Fruit fly (Drosophila melanogaster) whole organism, embryonic: ENCODE results near the gene Ocrl.

Experiments
- BtbVII ChIP-seq: fragments of 200-800 bp; sonication (Bioruptor generic); optimal IDR thresholded peaks from 3 replicates; lab custom pipeline; 2017; ENCODE audit warnings: missing biosample characterization, mild to moderate bottlenecking, missing genetic modification characterization
- CG12299 ChIP-seq: fragments of 200-800 bp; sonication (Bioruptor generic); optimal IDR thresholded peaks from 2 replicates; lab custom pipeline; 2018; ENCODE audit warnings: missing biosample characterization, mild to moderate bottlenecking, missing genetic modification characterization
- CG12744 ChIP-seq: fragments of 200-800 bp; sonication (Bioruptor generic); optimal IDR thresholded peaks from 2 replicates; lab custom pipeline; 2016; ENCODE audit warnings: missing biosample characterization, missing genetic modification characterization
- CG13123 ChIP-seq: fragments of 200-800 bp; sonication (Bioruptor generic); optimal IDR thresholded peaks from 2 replicates; lab custom pipeline; 2016; ENCODE audit warnings: missing biosample characterization, missing genetic modification characterization
- CG17361 ChIP-seq: fragments of 200-800 bp; sonication (Bioruptor generic); IDR thresholded peaks from 3 replicates; pipeline ENCODE4 v1.3.6; 2022; ENCODE audit warnings: missing biosample characterization, missing genetic modification characterization
- CG17385 ChIP-seq: fragments of 200-800 bp; sonication (Bioruptor generic); optimal IDR thresholded peaks from 3 replicates; lab custom pipeline; 2018; ENCODE audit warnings: missing biosample characterization, mild to moderate bottlenecking, missing genetic modification characterization
- CG17568 ChIP-seq: fragments of 200-800 bp; sonication (Bioruptor generic); optimal IDR thresholded peaks from 2 replicates; lab custom pipeline; 2018; ENCODE audit warnings: missing biosample characterization, mild to moderate bottlenecking, missing genetic modification characterization, moderate library complexity
- CG18476 ChIP-seq: fragments of 200-800 bp; sonication (Bioruptor generic); optimal IDR thresholded peaks from 2 replicates; lab custom pipeline; 2016; ENCODE audit warnings: missing biosample characterization, mild to moderate bottlenecking, missing genetic modification characterization
- CG31388 ChIP-seq: fragments of 200-800 bp; sonication (Bioruptor generic); optimal IDR thresholded peaks from 2 replicates; lab custom pipeline; 2016; ENCODE audit warnings: missing biosample characterization, missing genetic modification characterization
- CG3163 ChIP-seq: fragments of 200-800 bp; sonication (Bioruptor generic); optimal IDR thresholded peaks from 3 replicates; lab custom pipeline; 2016; ENCODE audit warnings: missing biosample characterization, missing genetic modification characterization
- CG6254 ChIP-seq: fragments of 200-800 bp; sonication (Bioruptor generic); optimal IDR thresholded peaks from 3 replicates; lab custom pipeline; 2017; ENCODE audit warnings: mild to moderate bottlenecking, missing biosample characterization, missing genetic modification reagents, missing genetic modification characterization
- CG9932 ChIP-seq: fragments of 200-800 bp; sonication (Bioruptor generic); IDR thresholded peaks from 2 replicates; pipeline ENCODE4 v1.3.6; 2022; ENCODE audit warnings: missing biosample characterization, missing genetic modification characterization
- CTCF ChIP-seq: fragments of 200-800 bp; sonication (Bioruptor generic); optimal IDR thresholded peaks from 2 replicates; lab custom pipeline; 2017; ENCODE audit warnings: missing biosample characterization, mild to moderate bottlenecking, missing genetic modification characterization, moderate library complexity
- D19A ChIP-seq: fragments of 200-800 bp; optimal IDR thresholded peaks from 3 replicates; lab custom pipeline; 2019; ENCODE audit warnings: missing biosample characterization, mild to moderate bottlenecking, missing genetic modification characterization, moderate library complexity
- Deaf1 ChIP-seq: fragments of 200-800 bp; optimal IDR thresholded peaks from 3 replicates; lab custom pipeline; 2019; ENCODE audit warnings: missing biosample characterization, mild to moderate bottlenecking, missing genetic modification characterization, moderate library complexity
- Dll ChIP-seq: fragments of 200-800 bp; sonication (Bioruptor generic); IDR thresholded peaks from 4 replicates; pipeline ENCODE4 v1.3.6; 2022; ENCODE audit warnings: missing biosample characterization, missing genetic modification characterization; ENCODE audit not compliant: partially characterized antibody
- Eip74EF ChIP-seq, 2 experiments: fragments of 200-800 bp in 1 of 2; fragments of >200 bp in 1 of 2; sonication (Bioruptor generic) in 1 of 2; optimal IDR thresholded peaks; 2 replicates each; lab custom pipeline; 2017 to 2019; ENCODE audit warnings: missing biosample characterization in 2 of 2, missing genetic modification characterization in 2 of 2, mild to moderate bottlenecking in 1 of 2, moderate library complexity in 1 of 2
- HLHmδ ChIP-seq: fragments of 200-800 bp; sonication (Bioruptor generic); optimal IDR thresholded peaks from 2 replicates; lab custom pipeline; 2018; ENCODE audit warnings: missing biosample characterization, mild to moderate bottlenecking, missing genetic modification characterization, moderate library complexity
- Hr78 ChIP-seq, 2 experiments: fragments of 200-800 bp in 1 of 2; fragments of >200 bp in 1 of 2; sonication (Bioruptor generic) in 1 of 2; optimal IDR thresholded peaks; 2 replicates each; lab custom pipeline; 2017 to 2019; ENCODE audit warnings: missing biosample characterization in 2 of 2, missing genetic modification characterization in 2 of 2, mild to moderate bottlenecking in 1 of 2, moderate library complexity in 1 of 2
- Neu2 ChIP-seq: fragments of 200-800 bp; sonication (Bioruptor generic); optimal IDR thresholded peaks from 3 replicates; lab custom pipeline; 2016; ENCODE audit warnings: missing biosample characterization, missing genetic modification characterization, borderline replicate concordance
- Nf-YA ChIP-seq: fragments of 200-800 bp; sonication (Bioruptor generic); IDR thresholded peaks from 2 replicates; pipeline ENCODE4 v1.3.6; 2022; ENCODE audit warnings: missing biosample characterization, missing genetic modification characterization
- Oaz ChIP-seq: fragments of 200-800 bp; sonication (Bioruptor generic); IDR thresholded peaks from 2 replicates; pipeline ENCODE4 v1.3.6; 2022; ENCODE audit warnings: missing biosample characterization, missing genetic modification characterization
- Opbp ChIP-seq: fragments of 200-800 bp; sonication (Bioruptor generic); IDR thresholded peaks from 3 replicates; pipeline ENCODE4 v1.3.6; 2022; ENCODE audit warnings: missing biosample characterization, missing genetic modification characterization; ENCODE audit not compliant: partially characterized antibody
- Trl ChIP-seq, 3 experiments: fragments of >200 bp in 2 of 3; fragments of 200-800 bp in 1 of 3; sonication (Bioruptor generic) in 1 of 3; optimal IDR thresholded peaks; 2 replicates in 1 of 3; 3 replicates in 2 of 3; lab custom pipeline; 2016 to 2017; ENCODE audit warnings: missing biosample characterization in 1 of 3, missing genetic modification characterization in 1 of 3
- ac ChIP-seq: fragments of 200-800 bp; sonication (Bioruptor generic); optimal IDR thresholded peaks from 3 replicates; lab custom pipeline; 2017; ENCODE audit warnings: missing biosample characterization, mild to moderate bottlenecking, missing genetic modification characterization
- bbx ChIP-seq: fragments of 200-800 bp; sonication (Bioruptor generic); IDR thresholded peaks from 2 replicates; pipeline ENCODE4 v1.3.6; 2022; ENCODE audit warnings: missing biosample characterization, missing genetic modification characterization; ENCODE audit not compliant: partially characterized antibody
- bsh ChIP-seq, 2 experiments: fragments of 200-800 bp; sonication (Bioruptor generic); optimal IDR thresholded peaks; 2 replicates each; lab custom pipeline; 2017 to 2018; ENCODE audit warnings: mild to moderate bottlenecking in 2 of 2, missing biosample characterization in 2 of 2, missing genetic modification characterization in 2 of 2, moderate library complexity in 1 of 2
- cg ChIP-seq: fragments of 200-800 bp; sonication (Bioruptor generic); optimal IDR thresholded peaks from 3 replicates; lab custom pipeline; 2019; ENCODE audit warnings: missing biosample characterization, mild to moderate bottlenecking, missing genetic modification characterization, moderate library complexity
- ci ChIP-seq: fragments of 200-800 bp; sonication (Bioruptor generic); IDR thresholded peaks from 3 replicates; pipeline ENCODE4 v1.3.6; 2022; ENCODE audit warnings: missing biosample characterization, missing genetic modification characterization
- crol ChIP-seq: fragments of 200-800 bp; sonication (Bioruptor generic); IDR thresholded peaks from 2 replicates; pipeline ENCODE4 v1.3.6; 2022; ENCODE audit warnings: missing biosample characterization, missing genetic modification characterization
- dpn ChIP-seq, 2 experiments: fragments of 200-800 bp; sonication (Bioruptor generic); optimal IDR thresholded peaks; 3 replicates each; lab custom pipeline; 2016; ENCODE audit warnings: missing biosample characterization in 2 of 2, missing genetic modification characterization in 2 of 2
- ems ChIP-seq: fragments of 200-800 bp; sonication (Bioruptor generic); optimal IDR thresholded peaks from 3 replicates; lab custom pipeline; 2016; ENCODE audit warnings: missing biosample characterization, missing genetic modification characterization
- eve ChIP-seq, 2 experiments: fragments of >200 bp; optimal IDR thresholded peaks; 2 replicates each; lab custom pipeline; 2017; ENCODE audit warnings: missing biosample characterization in 2 of 2, missing genetic modification characterization in 2 of 2
- gcm ChIP-seq: fragments of 200-800 bp; sonication (Bioruptor generic); optimal IDR thresholded peaks from 2 replicates; lab custom pipeline; 2019; ENCODE audit warnings: missing biosample characterization, mild to moderate bottlenecking, missing genetic modification characterization, moderate library complexity
- grau ChIP-seq: fragments of 200-800 bp; optimal IDR thresholded peaks from 3 replicates; lab custom pipeline; 2019; ENCODE audit warnings: missing biosample characterization, mild to moderate bottlenecking, missing genetic modification characterization, moderate library complexity
- gro ChIP-seq: fragments of 200-800 bp; sonication (Bioruptor generic); optimal IDR thresholded peaks from 2 replicates; lab custom pipeline; 2016; ENCODE audit warnings: missing biosample characterization, missing genetic modification characterization
- gsb ChIP-seq: fragments of 200-800 bp; sonication (Bioruptor generic); IDR thresholded peaks from 2 replicates; pipeline ENCODE4 v1.3.6; 2022; ENCODE audit warnings: missing biosample characterization, missing genetic modification characterization
- kah ChIP-seq: fragments of 200-800 bp; sonication (Bioruptor generic); optimal IDR thresholded peaks from 2 replicates; lab custom pipeline; 2018; ENCODE audit warnings: missing biosample characterization, mild to moderate bottlenecking, missing genetic modification characterization
- nom ChIP-seq: fragments of 200-800 bp; sonication (Bioruptor generic); optimal IDR thresholded peaks from 2 replicates; lab custom pipeline; 2017; ENCODE audit warnings: missing biosample characterization, missing genetic modification characterization, mild to moderate bottlenecking, moderate library complexity, missing genetic modification reagents
- onecut ChIP-seq: fragments of 200-800 bp; sonication (Bioruptor generic); IDR thresholded peaks from 2 replicates; pipeline ENCODE4 v1.3.6; 2022; ENCODE audit warnings: missing biosample characterization, missing genetic modification characterization
- pfk ChIP-seq: fragments of 200-800 bp; sonication (Bioruptor generic); optimal IDR thresholded peaks from 2 replicates; lab custom pipeline; 2018; ENCODE audit warnings: missing biosample characterization, mild to moderate bottlenecking, missing genetic modification characterization, moderate library complexity
- rib ChIP-seq: fragments of 200-800 bp; sonication (Bioruptor generic); IDR thresholded peaks from 2 replicates; pipeline ENCODE4 v1.3.6; 2022; ENCODE audit warnings: missing biosample characterization, missing genetic modification characterization
- ro ChIP-seq: fragments of 200-800 bp; sonication (Bioruptor generic); IDR thresholded peaks from 2 replicates; pipeline ENCODE4 v1.3.6; 2022; ENCODE audit warnings: missing biosample characterization, missing genetic modification characterization
- sens ChIP-seq: fragments of 200-800 bp; sonication (Bioruptor generic); peaks from one replicate; lab custom pipeline; 2016; ENCODE audit warnings: missing biosample characterization, missing genetic modification characterization
- so ChIP-seq: fragments of 200-800 bp; sonication (Bioruptor generic); IDR thresholded peaks from 3 replicates; pipeline ENCODE4 v1.3.6; 2022; ENCODE audit warnings: missing biosample characterization, missing genetic modification characterization
- sqz ChIP-seq: fragments of 200-800 bp; sonication (Bioruptor generic); optimal IDR thresholded peaks from 3 replicates; lab custom pipeline; 2018; ENCODE audit warnings: missing biosample characterization, mild to moderate bottlenecking, missing genetic modification characterization
- sug ChIP-seq: fragments of 200-800 bp; optimal IDR thresholded peaks from 2 replicates; lab custom pipeline; 2019; ENCODE audit warnings: missing biosample characterization, mild to moderate bottlenecking, missing genetic modification characterization, moderate library complexity
- wek ChIP-seq: fragments of 200-800 bp; sonication (Bioruptor generic); optimal IDR thresholded peaks from 3 replicates; lab custom pipeline; 2018; ENCODE audit warnings: missing biosample characterization, mild to moderate bottlenecking, missing genetic modification characterization, moderate library complexity
- yki ChIP-seq: fragments of >200 bp; optimal IDR thresholded peaks from 3 replicates; lab custom pipeline; 2018
- zf30C ChIP-seq: fragments of 200-800 bp; sonication (Bioruptor generic); optimal IDR thresholded peaks from 3 replicates; lab custom pipeline; 2018; ENCODE audit warnings: missing biosample characterization, mild to moderate bottlenecking, missing genetic modification characterization

Ocrl gene

dm6 chrX:1941669-1942092 is 18.9 kb downstream of the Ocrl start, which contains the start of gene Hr4:
TSS of gene Hr4 (plus strand) at chrX:1941940.
- peak; percentile 33; the same call in 1 of the 2 replicates for TF ChIP-seq crol (GFP tag; lab: Robert Waterston, UW)
- TF ChIP-seq kah (GFP tag; lab: Kevin White, UChicago) = peak; percentile 66
- TF ChIP-seq gsb (GFP tag; lab: Robert Waterston, UW) = no peak
- peak; percentile 69 to 92 for TF ChIP-seq Trl (optimal IDR thresholded peaks at IDR 0.05; lab: Kevin White, UChicago)
- no peak for TF ChIP-seq Trl (GFP tag; optimal IDR thresholded peaks at IDR 0.05; lab: Kevin White, UChicago)
- TF ChIP-seq Opbp (GFP tag; lab: Robert Waterston, UW) = 0 out of 3 replicates have a peak, but pooled peaks have one; percentile 24
- TF ChIP-seq eve (GFP tag; optimal IDR thresholded peaks at IDR 0.05; lab: Kevin White, UChicago) = no peak
- TF ChIP-seq HLHmδ (GFP tag; lab: Kevin White, UChicago) = peak; percentile 13
- TF ChIP-seq CG31388 (GFP tag; lab: Kevin White, UChicago) = no peak
- no peak for TF ChIP-seq ac (GFP tag; lab: Kevin White, UChicago)
- no peak for TF ChIP-seq so (GFP tag; lab: Robert Waterston, UW)
- no peak for TF ChIP-seq ems
- peak; percentile 28 for TF ChIP-seq zf30C
- no peak for TF ChIP-seq CG9932
- 0 out of 2 replicates have a peak, but pooled peaks have one; percentile 23 for TF ChIP-seq bbx (GFP tag; lab: Robert Waterston, UW)
- TF ChIP-seq gro (GFP tag; lab: Kevin White, UChicago) = no peak
- peak in 1 of 2 experiments; percentile 11 for TF ChIP-seq bsh (GFP tag; optimal IDR thresholded peaks at IDR 0.05; lab: Kevin White, UChicago)
- TF ChIP-seq wek (GFP tag; lab: Kevin White, UChicago) = no peak
- TF ChIP-seq ci = peak; percentile 47; the same call in 1 of the 3 replicates
- TF ChIP-seq CG3163 = peak; percentile 99
- no peak for TF ChIP-seq pfk (GFP tag; lab: Kevin White, UChicago)
- TF ChIP-seq Hr78 (GFP tag; optimal IDR thresholded peaks at IDR 0.05; lab: Kevin White, UChicago) = no peak
- no peak for TF ChIP-seq gcm (GFP tag; lab: Kevin White, UChicago)
- peak; percentile 32 for TF ChIP-seq sqz (GFP tag; lab: Kevin White, UChicago)
- no peak for TF ChIP-seq CG18476 (GFP tag; lab: Kevin White, UChicago)
- peak; percentile 26 for TF ChIP-seq CTCF (GFP tag; lab: Kevin White, UChicago)
- no peak for TF ChIP-seq grau (tag; lab: Kevin White, UChicago)
- peak; percentile 79 for TF ChIP-seq yki (lab: Kevin White, UChicago)
- TF ChIP-seq CG12744 (GFP tag; lab: Kevin White, UChicago) = no peak
- no peak for TF ChIP-seq ro (GFP tag; lab: Robert Waterston, UW)
- no peak for TF ChIP-seq dpn (GFP tag; optimal IDR thresholded peaks at IDR 0.05; lab: Kevin White, UChicago)
- TF ChIP-seq CG6254 = peak; percentile 3
- TF ChIP-seq onecut (GFP tag; lab: Robert Waterston, UW) = 0 out of 2 replicates have a peak, but pooled peaks have one; percentile 5
- TF ChIP-seq Eip74EF (GFP tag; optimal IDR thresholded peaks at IDR 0.05; lab: Kevin White, UChicago) = peak in 1 of 2 experiments; percentile 46
- TF ChIP-seq sug = no peak
- TF ChIP-seq rib (GFP tag; lab: Robert Waterston, UW) = 0 out of 2 replicates have a peak, but pooled peaks have one; percentile 14
- TF ChIP-seq Dll (GFP tag; lab: Robert Waterston, UW) = peak; percentile 33; the same call in 1 of the 4 replicates
- TF ChIP-seq nom (GFP tag; lab: Kevin White, UChicago) = peak; percentile 68
- TF ChIP-seq Deaf1 (tag; lab: Kevin White, UChicago) = peak; percentile 3
- peak; percentile 7 for TF ChIP-seq sens (GFP tag; lab: Kevin White, UChicago)
- peak; percentile 53 for TF ChIP-seq cg
- no peak for TF ChIP-seq Nf-YA
- TF ChIP-seq D19A (tag; lab: Kevin White, UChicago) = peak; percentile 83
- TF ChIP-seq Neu2 = no peak
- TF ChIP-seq CG17385 (GFP tag; lab: Kevin White, UChicago) = peak; percentile 23
- no peak for TF ChIP-seq BtbVII (GFP tag; lab: Kevin White, UChicago)
- TF ChIP-seq CG17568 (GFP tag; lab: Kevin White, UChicago) = peak; percentile 4
- no peak for TF ChIP-seq Oaz (GFP tag; lab: Robert Waterston, UW)
- no peak for TF ChIP-seq CG17361 (GFP tag; lab: Robert Waterston, UW)
- no peak for TF ChIP-seq CG12299
- TF ChIP-seq CG13123 (GFP tag; lab: Kevin White, UChicago) = no peak
